Worm (Caenorhabditis elegans) whole organism, dauer: Measurements from ENCODE around the gene B0464.9.

Experiments
- unc-62 ChIP-seq: sonication (generic microtip); optimal IDR thresholded peaks from 2 replicates; lab custom pipeline; 2017; ENCODE audit warnings: missing biosample characterization, missing genetic modification reagents, missing genetic modification characterization

The B0464.9 gene

ce11 chrIII:9490783-9491547, 25.4 kb downstream of the B0464.9 start, which contains the start of the genes dars-1 and ctr-9:
Gene dars-1 (minus strand): TSS chrIII:9491215.
Gene ctr-9 (plus strand): TSS chrIII:9491396.
- no peak for TF ChIP-seq unc-62 (GFP tag; lab: Kevin White, UChicago)

ce11 chrIII:9494209-9494608, 28.6 kb downstream of the B0464.9 start:
- TF ChIP-seq unc-62 (GFP tag; lab: Kevin White, UChicago): no peak

ce11 chrIII:9496083-9496482, 30.5 kb downstream of the B0464.9 start:
- no peak for TF ChIP-seq unc-62 (GFP tag; lab: Kevin White, UChicago)

ce11 chrIII:9497412-9497811, 31.8 kb downstream of the B0464.9 start:
- no peak for TF ChIP-seq unc-62 (GFP tag; lab: Kevin White, UChicago)

ce11 chrIII:9500267-9500666, 34.7 kb downstream of the B0464.9 start, which contains the start of gene sod-4:
Gene sod-4 (minus strand): TSS chrIII:9500375.
- no peak for TF ChIP-seq unc-62 (GFP tag; lab: Kevin White, UChicago)

- TF ChIP-seq unc-62 (GFP tag; lab: Kevin White, UChicago): no peak
Observed at ce11 chrIII:9501072-9501471, 35.5 kb downstream of the B0464.9 start.

ce11 chrIII:9502155-9502714, 36.7 kb downstream of the B0464.9 start:
- no peak for TF ChIP-seq unc-62 (GFP tag; lab: Kevin White, UChicago)

ce11 chrIII:9504347-9504746, 38.8 kb downstream of the B0464.9 start:
- no peak for TF ChIP-seq unc-62 (GFP tag; lab: Kevin White, UChicago)

- no peak for TF ChIP-seq unc-62 (GFP tag; lab: Kevin White, UChicago)
Observed at ce11 chrIII:9507799-9508198, 42.2 kb downstream of the B0464.9 start, which contains the start of gene vha-14. Gene vha-14 (plus strand): TSS chrIII:9508100.

- TF ChIP-seq unc-62 (GFP tag; lab: Kevin White, UChicago): no peak
Observed at ce11 chrIII:9509764-9510370, 44.3 kb downstream of the B0464.9 start.

ce11 chrIII:9511055-9511520, 45.5 kb downstream of the B0464.9 start, which contains the start of gene F55H2.5:
Gene F55H2.5 (plus strand): TSS chrIII:9511470.
- TF ChIP-seq unc-62 (GFP tag; lab: Kevin White, UChicago): no peak

- TF ChIP-seq unc-62 (GFP tag; lab: Kevin White, UChicago): no peak
Observed at ce11 chrIII:9511660-9512059, 46.1 kb downstream of the B0464.9 start.

- no peak for TF ChIP-seq unc-62 (GFP tag; lab: Kevin White, UChicago)
Observed at ce11 chrIII:9513006-9513405, 47.4 kb downstream of the B0464.9 start.

- no peak for TF ChIP-seq unc-62 (GFP tag; lab: Kevin White, UChicago)
Observed at ce11 chrIII:9513569-9513968, 48.0 kb downstream of the B0464.9 start, which contains the start of gene F55H2.8. Gene F55H2.8 (plus strand): TSS chrIII:9513869.

- TF ChIP-seq unc-62 (GFP tag; lab: Kevin White, UChicago): no peak
Observed at ce11 chrIII:9516148-9516547, 50.6 kb downstream of the B0464.9 start, which contains the start of gene F55H2.7. Gene F55H2.7 (minus strand): TSS chrIII:9516248.
